Fruit fly (Drosophila melanogaster) whole organism, pupa: ENCODE measurements around the gene RpS6.

Experiments used
- CG10348 ChIP-seq: fragments of 200-800 bp; sonication (Bioruptor generic); IDR thresholded peaks from 2 replicates; pipeline ENCODE4 v1.3.6; 2022; ENCODE audit warnings: missing biosample characterization, missing genetic modification characterization
- CG12605 ChIP-seq: fragments of 200-800 bp; sonication (Bioruptor generic); IDR thresholded peaks from 2 replicates; pipeline ENCODE4 v1.3.6; 2022; ENCODE audit warnings: missing biosample characterization, missing genetic modification characterization
- CG13204 ChIP-seq: fragments of 200-800 bp; sonication (Bioruptor generic); optimal IDR thresholded peaks from 2 replicates; lab custom pipeline; 2018; ENCODE audit warnings: missing biosample characterization, mild to moderate bottlenecking, missing genetic modification characterization, moderate library complexity
- CG14655 ChIP-seq: fragments of 200-800 bp; sonication (Bioruptor generic); optimal IDR thresholded peaks from 3 replicates; lab custom pipeline; 2017; ENCODE audit warnings: mild to moderate bottlenecking, missing biosample characterization, missing genetic modification reagents, missing genetic modification characterization
- CG15710 ChIP-seq: fragments of 200-800 bp; sonication (Bioruptor generic); optimal IDR thresholded peaks from 2 replicates; lab custom pipeline; 2018; ENCODE audit warnings: missing biosample characterization, mild to moderate bottlenecking, missing genetic modification characterization, moderate library complexity
- CG17806 ChIP-seq: fragments of 200-800 bp; sonication (Bioruptor generic); optimal IDR thresholded peaks from 2 replicates; lab custom pipeline; 2018; ENCODE audit warnings: missing biosample characterization, mild to moderate bottlenecking, missing genetic modification characterization, moderate library complexity
- CG32121 ChIP-seq: fragments of 200-800 bp; sonication (Bioruptor generic); IDR thresholded peaks from 2 replicates; pipeline ENCODE4 v1.3.6; 2022; ENCODE audit warnings: missing biosample characterization, missing genetic modification characterization
- CG34367 ChIP-seq: fragments of 200-800 bp; sonication (Bioruptor generic); optimal IDR thresholded peaks from 2 replicates; lab custom pipeline; 2018; ENCODE audit warnings: missing biosample characterization, mild to moderate bottlenecking, missing genetic modification characterization
- CG4496 ChIP-seq: fragments of 200-800 bp; sonication (Bioruptor generic); IDR thresholded peaks from 3 replicates; pipeline ENCODE4 v1.3.6; 2022; ENCODE audit warnings: missing biosample characterization, missing genetic modification characterization
- CG8159 ChIP-seq: fragments of 200-800 bp; sonication (Bioruptor generic); optimal IDR thresholded peaks from 3 replicates; lab custom pipeline; 2018; ENCODE audit warnings: missing biosample characterization, mild to moderate bottlenecking, missing genetic modification characterization, moderate library complexity
- CG8301 ChIP-seq: fragments of 200-800 bp; sonication (Bioruptor generic); optimal IDR thresholded peaks from 2 replicates; lab custom pipeline; 2018; ENCODE audit warnings: missing biosample characterization, mild to moderate bottlenecking, missing genetic modification characterization
- CG9948 ChIP-seq: fragments of 200-800 bp; sonication (Bioruptor generic); optimal IDR thresholded peaks from 2 replicates; lab custom pipeline; 2018; ENCODE audit warnings: missing biosample characterization, mild to moderate bottlenecking, missing genetic modification characterization, moderate library complexity
- D1 ChIP-seq: fragments of 200-800 bp; sonication (Bioruptor generic); optimal IDR thresholded peaks from 2 replicates; lab custom pipeline; 2018; ENCODE audit warnings: missing biosample characterization, mild to moderate bottlenecking, missing genetic modification characterization, moderate library complexity
- EcR ChIP-seq: fragments of 200-800 bp; sonication (Bioruptor generic); optimal IDR thresholded peaks from 3 replicates; lab custom pipeline; 2019; ENCODE audit warnings: missing biosample characterization, missing genetic modification characterization, mild to moderate bottlenecking, moderate library complexity, missing genetic modification reagents
- Ets98B ChIP-seq: fragments of 200-800 bp; sonication (Bioruptor generic); IDR thresholded peaks from 2 replicates; pipeline ENCODE4 v1.3.6; 2022; ENCODE audit warnings: missing biosample characterization, missing genetic modification characterization
- Pif1A ChIP-seq: fragments of 200-800 bp; sonication (Bioruptor generic); optimal IDR thresholded peaks from 3 replicates; lab custom pipeline; 2016; ENCODE audit warnings: missing biosample characterization, missing genetic modification characterization
- Pif1B ChIP-seq: fragments of 200-800 bp; sonication (Bioruptor generic); optimal IDR thresholded peaks from 3 replicates; lab custom pipeline; 2016; ENCODE audit warnings: missing biosample characterization, missing genetic modification characterization
- Snoo ChIP-seq: fragments of 200-800 bp; sonication (Bioruptor generic); optimal IDR thresholded peaks from 3 replicates; lab custom pipeline; 2017; ENCODE audit warnings: missing biosample characterization, mild to moderate bottlenecking, missing genetic modification characterization, inconsistent platforms
- fd96Ca ChIP-seq: fragments of 200-800 bp; sonication (Bioruptor generic); IDR thresholded peaks from 3 replicates; pipeline ENCODE4 v1.3.6; 2022; ENCODE audit warnings: missing biosample characterization, missing genetic modification characterization
- gl ChIP-seq: fragments of 200-800 bp; sonication (Bioruptor generic); optimal IDR thresholded peaks from 2 replicates; lab custom pipeline; 2018; ENCODE audit warnings: missing biosample characterization, mild to moderate bottlenecking, missing genetic modification characterization
- rn ChIP-seq: fragments of 200-800 bp; sonication (Bioruptor generic); IDR thresholded peaks from 2 replicates; pipeline ENCODE4 v1.3.6; 2022; ENCODE audit warnings: missing biosample characterization, missing genetic modification characterization

Gene RpS6

dm6 chrX:7933210-7933915 lies 32.2 kb upstream of the RpS6 start, which contains the start of the genes Dhdds and RpS14a:
Gene Dhdds (minus strand): TSS chrX:7933351.
Gene RpS14a (plus strand): TSS chrX:7933742.
- TF ChIP-seq Pif1A (GFP tag; lab: Kevin White, UChicago) (peak; percentile 32), CG34367 (peak; percentile 38), Ets98B (no peak; the same call in 1 of the 2 replicates), CG9948 (tag; lab: Kevin White, UChicago) (no peak), gl (peak; percentile 1), CG12605 (0 out of 2 replicates have a peak, but pooled peaks have one; percentile 18), CG8301 (tag; lab: Kevin White, UChicago) (no peak), fd96Ca (GFP tag; lab: Robert Waterston, UW) (no peak), Snoo (tag; lab: Kevin White, UChicago) (peak; percentile 55), CG17806 (no peak), CG13204 (GFP tag; lab: Kevin White, UChicago) (no peak)

- TF ChIP-seq CG8159: no peak
- peak; percentile 25; the same call in 1 of the 2 replicates for TF ChIP-seq CG32121
- 0 out of 2 replicates have a peak, but pooled peaks have one; percentile 4 for TF ChIP-seq Ets98B
- TF ChIP-seq Pif1B (GFP tag; lab: Kevin White, UChicago): peak; percentile 0
- no peak for TF ChIP-seq CG13204 (GFP tag; lab: Kevin White, UChicago)
- TF ChIP-seq CG10348: no peak
- TF ChIP-seq CG12605: peak; percentile 31; the same call in 1 of the 2 replicates
- no peak for TF ChIP-seq fd96Ca (GFP tag; lab: Robert Waterston, UW)
- TF ChIP-seq rn (GFP tag; lab: Robert Waterston, UW): no peak
- TF ChIP-seq CG34367: no peak
Observed at dm6 chrX:7931028-7931549, 30.0 kb upstream of the RpS6 start, which contains the start of gene mahe. Gene mahe (minus strand): TSS chrX:7931382.

DNA sequence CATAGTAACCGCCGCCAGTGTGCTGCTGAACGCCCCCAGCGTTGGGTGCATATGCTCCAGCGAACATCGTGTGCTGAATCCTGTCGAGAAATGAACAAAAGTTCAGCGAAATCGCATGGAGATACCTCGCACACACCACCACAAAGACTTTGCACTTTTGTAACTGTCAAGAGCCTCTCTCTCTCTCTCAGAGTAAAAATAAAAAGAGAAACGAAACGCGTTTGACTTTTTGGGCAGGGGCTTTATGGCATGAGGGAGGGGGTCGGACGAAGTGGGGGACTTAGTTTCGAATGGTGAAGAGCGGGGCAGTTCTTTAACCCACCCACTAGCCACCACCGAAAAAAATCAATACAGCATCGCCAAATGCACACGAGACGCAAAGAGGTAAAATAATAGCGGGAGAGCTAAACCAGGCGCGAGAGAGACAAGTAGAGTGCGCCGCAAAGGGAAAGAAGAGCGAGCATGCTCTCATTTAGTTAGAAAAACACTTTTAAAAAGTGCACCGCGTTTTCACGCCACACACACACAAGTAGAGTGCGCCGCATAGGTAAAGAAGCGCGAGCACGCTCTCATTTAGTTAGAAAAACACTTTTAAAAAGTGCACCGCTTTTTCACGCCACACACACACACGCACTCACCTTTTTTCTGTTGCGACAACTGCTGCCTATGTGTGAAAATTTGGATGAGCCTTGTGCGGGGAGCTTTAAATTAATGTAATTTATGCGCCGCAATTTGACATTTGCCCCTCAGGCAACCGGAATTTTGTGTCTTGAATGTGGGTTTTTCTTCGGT lies 29.3 kb upstream of the RpS6 start:
- TF ChIP-seq CG15710 (tag; lab: Kevin White, UChicago) (no peak), Pif1A (GFP tag; lab: Kevin White, UChicago) (no peak), rn (GFP tag; lab: Robert Waterston, UW) (no peak), CG10348 (no peak), CG12605 (peak; percentile 40; the same call in 1 of the 2 replicates), Ets98B (no peak), CG13204 (GFP tag; lab: Kevin White, UChicago) (no peak), D1 (tag; lab: Kevin White, UChicago) (no peak), EcR (GFP tag; lab: Kevin White, UChicago) (peak; percentile 40), CG4496 (GFP tag; lab: Robert Waterston, UW) (no peak; the same call in 2 of the 3 replicates), Pif1B (GFP tag; lab: Kevin White, UChicago) (no peak), CG8301 (tag; lab: Kevin White, UChicago) (peak; percentile 20), CG17806 (no peak), CG8159 (no peak), fd96Ca (GFP tag; lab: Robert Waterston, UW) (no peak), CG14655 (GFP tag; lab: Kevin White, UChicago) (no peak), Snoo (tag; lab: Kevin White, UChicago) (peak; percentile 5), CG9948 (tag; lab: Kevin White, UChicago) (no peak), gl (no peak), CG34367 (no peak), CG32121 (0 out of 2 replicates have a peak, but pooled peaks have one; percentile 34)

DNA sequence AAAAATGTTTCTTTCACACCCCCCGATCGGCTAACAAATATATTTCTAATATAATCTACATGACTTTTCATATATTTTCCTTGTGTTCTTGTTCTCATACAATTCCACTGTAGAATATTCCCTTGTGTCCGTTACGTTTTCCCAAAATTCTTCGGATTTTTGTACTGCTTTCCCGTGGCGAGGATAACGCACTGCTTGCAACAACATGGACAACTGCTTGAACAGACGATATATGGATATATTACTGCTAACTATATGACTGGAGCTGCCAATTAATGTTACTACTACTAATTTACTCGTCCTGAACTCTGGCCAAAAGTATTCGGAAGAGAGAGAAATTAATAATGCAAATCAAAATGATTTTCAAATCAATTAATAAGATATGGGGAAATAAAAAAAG lies 23.8 kb upstream of the RpS6 start:
- TF ChIP-seq EcR (GFP tag; lab: Kevin White, UChicago) (no peak), CG17806 (no peak), Pif1B (GFP tag; lab: Kevin White, UChicago) (no peak), CG8159 (no peak), CG4496 (GFP tag; lab: Robert Waterston, UW) (no peak), gl (no peak), CG12605 (no peak), CG32121 (no peak), rn (GFP tag; lab: Robert Waterston, UW) (no peak), CG34367 (no peak)
- TF ChIP-seq, all 21 proteins: peak for 0

DNA sequence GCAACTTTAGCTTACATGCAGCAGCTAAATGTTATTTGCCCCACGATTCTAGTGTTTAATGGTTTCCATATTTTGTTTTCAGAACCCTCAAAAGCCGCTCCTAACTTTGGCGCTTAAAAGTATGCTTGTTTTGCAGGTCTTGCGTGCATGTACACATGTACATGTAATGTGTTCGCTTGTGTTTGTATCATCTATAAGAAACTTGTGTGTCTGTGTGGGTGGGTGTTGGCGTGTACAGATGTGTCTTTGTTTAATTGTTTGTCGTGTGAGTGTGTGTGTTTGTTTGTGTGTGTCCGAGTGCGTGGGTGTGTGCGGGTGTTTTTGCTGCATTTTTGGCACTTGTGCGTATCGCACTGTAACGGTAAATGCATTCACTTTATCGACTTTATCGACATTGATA lies 21.9 kb upstream of the RpS6 start:
- TF ChIP-seq CG34367 (no peak), D1 (tag; lab: Kevin White, UChicago) (no peak), Pif1A (GFP tag; lab: Kevin White, UChicago) (no peak), gl (no peak), CG9948 (tag; lab: Kevin White, UChicago) (no peak), CG14655 (GFP tag; lab: Kevin White, UChicago) (no peak), CG32121 (peak; percentile 35; the same call in 1 of the 2 replicates)
